Worm (Caenorhabditis elegans): ENCODE data around the gene Y116A8A.6.

DNA sequence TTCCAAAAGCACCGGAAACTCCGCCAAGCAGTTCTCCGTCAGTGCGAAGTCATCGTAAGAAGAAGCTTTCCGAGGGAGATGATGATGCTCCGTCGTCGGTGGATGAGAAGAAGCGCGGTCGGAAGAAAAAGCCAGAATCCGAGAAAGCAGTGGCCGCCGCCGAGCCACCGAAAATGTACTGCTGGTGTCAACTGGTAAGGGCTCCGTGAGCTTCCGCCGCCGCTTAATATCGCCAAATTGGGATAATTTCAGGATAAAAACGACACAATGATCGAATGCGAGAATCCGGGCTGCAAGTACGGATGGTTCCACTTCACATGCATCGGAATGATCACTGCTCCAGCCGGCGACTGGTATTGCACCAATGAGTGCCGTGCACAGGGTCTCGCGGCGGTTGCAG, 36.3 kb upstream of the Y116A8A.6 start:
- TF ChIP-seq nhr-23 (tag; optimal IDR thresholded peaks at IDR 0.05) (no peak), egl-27 (tag; optimal IDR thresholded peaks at IDR 0.05) (no peak), nhr-237 (tag; optimal IDR thresholded peaks at IDR 0.05) (no peak), fos-1 (tag; optimal IDR thresholded peaks at IDR 0.05) (no peak), unc-62 (GFP tag; optimal IDR thresholded peaks at IDR 0.05) (no peak), nhr-77 (tag; optimal IDR thresholded peaks at IDR 0.05) (no peak), fkh-10 (GFP tag; optimal IDR thresholded peaks at IDR 0.05) (no peak), nfya-1 (tag; optimal IDR thresholded peaks at IDR 0.05; ENCODE audit: insufficient read depth) (no peak), nhr-12 (tag; optimal IDR thresholded peaks at IDR 0.05) (no peak), pha-4 (tag; optimal IDR thresholded peaks at IDR 0.05) (no peak), hmg-11 (tag; optimal IDR thresholded peaks at IDR 0.05) (no peak)
